Fruit fly (Drosophila melanogaster) whole organism, prepupa: ENCODE measurements around the gene CG4404.

Experiments
- CG11294 ChIP-seq: fragments of 200-800 bp; sonication (Bioruptor generic); IDR thresholded peaks from 2 replicates; pipeline ENCODE4 v1.3.6; 2022; ENCODE audit warnings: missing biosample characterization, missing genetic modification characterization
- CG3032 ChIP-seq: fragments of 200-800 bp; optimal IDR thresholded peaks from 2 replicates; lab custom pipeline; 2019; ENCODE audit warnings: missing biosample characterization, mild to moderate bottlenecking, missing genetic modification characterization, moderate library complexity
- CG6163 ChIP-seq: fragments of 200-800 bp; sonication (Bioruptor generic); IDR thresholded peaks from 3 replicates; pipeline ENCODE4 v1.3.6; 2022; ENCODE audit warnings: missing biosample characterization, missing genetic modification characterization
- CG6792 ChIP-seq: fragments of 200-800 bp; sonication (Bioruptor generic); optimal IDR thresholded peaks from 3 replicates; lab custom pipeline; 2016; ENCODE audit warnings: missing biosample characterization, missing genetic modification characterization
- Hr39 ChIP-seq: fragments of 200-800 bp; sonication (Bioruptor generic); optimal IDR thresholded peaks from 2 replicates; lab custom pipeline; 2016; ENCODE audit warnings: missing biosample characterization, missing genetic modification characterization
- spab ChIP-seq: fragments of 200-800 bp; sonication (Bioruptor generic); optimal IDR thresholded peaks from 2 replicates; lab custom pipeline; 2017; ENCODE audit warnings: missing biosample characterization, mild to moderate bottlenecking, missing genetic modification characterization, missing genetic modification reagents
- topi ChIP-seq: fragments of 200-800 bp; sonication (Bioruptor generic); optimal IDR thresholded peaks from 3 replicates; lab custom pipeline; 2016; ENCODE audit warnings: missing biosample characterization, missing genetic modification characterization

dm6 chrX:12893969-12894368 is 11.8 kb downstream of the CG4404 start:
- TF ChIP-seq CG3032: no peak
- TF ChIP-seq CG6163 (GFP tag; lab: Robert Waterston, UW): no peak
- TF ChIP-seq CG6792 (GFP tag; lab: Kevin White, UChicago): no peak
- no peak for TF ChIP-seq topi (GFP tag; lab: Kevin White, UChicago)
- TF ChIP-seq Hr39: no peak
- no peak for TF ChIP-seq CG11294 (GFP tag; lab: Robert Waterston, UW)
- TF ChIP-seq spab (GFP tag; lab: Kevin White, UChicago): no peak
